Fruit fly (Drosophila melanogaster): ENCODE results near the gene Tlk.

Gene Tlk

DNA sequence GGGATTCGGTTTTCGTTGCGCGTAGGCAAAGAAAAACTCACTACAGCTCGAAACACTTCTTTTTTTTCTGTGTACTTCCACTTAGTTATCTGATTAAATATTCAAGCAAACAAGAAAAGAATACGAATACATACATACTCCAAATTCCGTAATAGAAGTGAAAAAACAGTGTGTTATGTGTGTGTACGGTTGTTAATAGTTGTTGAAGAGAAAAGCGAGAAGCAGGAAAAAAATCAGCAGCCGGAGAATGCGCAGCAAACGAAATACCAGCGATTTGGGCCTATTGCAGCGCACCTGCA, 20.0 kb downstream of the Tlk start:
- TF ChIP-seq Clk (GFP tag; optimal IDR thresholded peaks at IDR 0.05) (no peak), cnc (optimal IDR thresholded peaks at IDR 0.05) (no peak), cic (GFP tag; optimal IDR thresholded peaks at IDR 0.05) (no peak), CG1620 (GFP tag; optimal IDR thresholded peaks at IDR 0.05) (no peak), CG11617 (GFP tag; optimal IDR thresholded peaks at IDR 0.05) (no peak), CG33017 (tag; optimal IDR thresholded peaks at IDR 0.05) (no peak), CG7101 (tag; optimal IDR thresholded peaks at IDR 0.05) (no peak), tj (GFP tag; optimal IDR thresholded peaks at IDR 0.05) (no peak), bab1 (GFP tag; optimal IDR thresholded peaks at IDR 0.05) (no peak), CG5204 (GFP tag; optimal IDR thresholded peaks at IDR 0.05) (no peak)

- no peak for TF ChIP-seq Hr96 (GFP tag; optimal IDR thresholded peaks at IDR 0.05)
- no peak for TF ChIP-seq pad (GFP tag; optimal IDR thresholded peaks at IDR 0.05)
- no peak for TF ChIP-seq CG1620 (GFP tag; optimal IDR thresholded peaks at IDR 0.05)
- TF ChIP-seq CG7045 (GFP tag; optimal IDR thresholded peaks at IDR 0.05) = no peak
- TF ChIP-seq tj (GFP tag; optimal IDR thresholded peaks at IDR 0.05) = no peak
- no peak for TF ChIP-seq CG14711 (tag; optimal IDR thresholded peaks at IDR 0.05)
- TF ChIP-seq bab1 (GFP tag; optimal IDR thresholded peaks at IDR 0.05) = no peak
- no peak for TF ChIP-seq CG5204 (GFP tag; optimal IDR thresholded peaks at IDR 0.05)
- no peak for TF ChIP-seq CG7101 (tag; optimal IDR thresholded peaks at IDR 0.05)
- TF ChIP-seq kay (GFP tag; ENCODE audit: borderline replicate concordance) = no peak
- no peak for TF ChIP-seq CG33017 (tag; optimal IDR thresholded peaks at IDR 0.05)
- no peak for TF ChIP-seq CG11617 (GFP tag; optimal IDR thresholded peaks at IDR 0.05)
- no peak for TF ChIP-seq cnc (optimal IDR thresholded peaks at IDR 0.05)
- TF ChIP-seq ovo (GFP tag; optimal IDR thresholded peaks at IDR 0.05) = no peak
- TF ChIP-seq cic (GFP tag; optimal IDR thresholded peaks at IDR 0.05) = no peak
- TF ChIP-seq Clk (GFP tag; optimal IDR thresholded peaks at IDR 0.05) = no peak
- TF ChIP-seq toe (GFP tag; optimal IDR thresholded peaks at IDR 0.05) = no peak
- no peak for TF ChIP-seq Mnt (GFP tag; optimal IDR thresholded peaks at IDR 0.05)
- TF ChIP-seq CG12768 (GFP tag; optimal IDR thresholded peaks at IDR 0.05) = no peak
Measured at dm6 chrX:3740319-3740718, 20.5 kb downstream of the Tlk start.

DNA sequence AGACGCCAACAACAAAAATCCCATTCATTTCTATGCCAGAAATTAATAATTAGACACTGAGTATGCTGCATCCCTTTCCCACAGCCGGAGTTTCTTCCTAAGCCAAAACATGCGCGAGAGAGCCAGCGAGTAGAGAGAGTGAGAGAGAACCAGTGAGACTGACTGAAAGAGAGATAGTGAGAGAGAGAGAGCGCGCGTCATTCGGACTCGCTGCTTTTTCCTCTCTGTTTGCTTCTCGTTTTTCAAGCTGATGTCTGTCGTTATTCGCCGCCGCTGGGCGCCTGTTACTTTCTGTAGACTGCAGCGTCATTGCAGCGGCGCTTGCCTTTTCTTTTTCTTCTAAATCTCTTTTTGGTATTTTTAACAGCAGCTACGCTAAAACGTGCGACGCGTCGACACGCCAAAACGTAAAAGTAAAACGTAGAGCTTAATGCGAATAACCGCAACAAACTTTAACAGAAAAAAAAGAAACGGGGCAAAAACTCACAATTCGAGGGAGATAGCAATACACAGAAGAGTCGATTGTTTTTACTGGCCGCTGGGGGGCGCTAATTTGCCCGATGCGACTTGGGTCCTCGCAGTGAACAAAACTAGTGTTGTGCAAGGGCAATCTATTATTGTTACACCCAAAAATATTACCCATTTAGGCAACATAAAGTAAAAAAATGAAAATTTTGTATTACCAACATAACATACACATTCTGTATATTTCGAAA, 21.1 kb downstream of the Tlk start:
- no peak for TF ChIP-seq CG14711 (tag; optimal IDR thresholded peaks at IDR 0.05)
- no peak for TF ChIP-seq CG7101 (tag; optimal IDR thresholded peaks at IDR 0.05)
- TF ChIP-seq CG11617 (GFP tag; optimal IDR thresholded peaks at IDR 0.05) = peak; percentile 17
- peak; percentile 82 for TF ChIP-seq tj (GFP tag; optimal IDR thresholded peaks at IDR 0.05)
- TF ChIP-seq CG1620 (GFP tag; optimal IDR thresholded peaks at IDR 0.05) = peak; percentile 15
- TF ChIP-seq cnc (optimal IDR thresholded peaks at IDR 0.05) = peak; percentile 77 to 94
- TF ChIP-seq bab1 (GFP tag; optimal IDR thresholded peaks at IDR 0.05) = peak; percentile 81
- TF ChIP-seq pad (GFP tag; optimal IDR thresholded peaks at IDR 0.05) = peak; percentile 91
- TF ChIP-seq Clk (GFP tag; optimal IDR thresholded peaks at IDR 0.05) = no peak
- TF ChIP-seq CG33017 (tag; optimal IDR thresholded peaks at IDR 0.05) = peak; percentile 46
- peak; percentile 91 for TF ChIP-seq Mnt (GFP tag; optimal IDR thresholded peaks at IDR 0.05)
- peak; percentile 52 for TF ChIP-seq Crg-1 (GFP tag; optimal IDR thresholded peaks at IDR 0.05)
- TF ChIP-seq CG12768 (GFP tag; optimal IDR thresholded peaks at IDR 0.05) = peak; percentile 29
- TF ChIP-seq toe (GFP tag; optimal IDR thresholded peaks at IDR 0.05) = no peak
- TF ChIP-seq Hr96 (GFP tag; optimal IDR thresholded peaks at IDR 0.05) = peak; percentile 49
- TF ChIP-seq CG7045 (GFP tag; optimal IDR thresholded peaks at IDR 0.05) = no peak
- peak; percentile 78 for TF ChIP-seq kay (GFP tag; ENCODE audit: borderline replicate concordance)
- no peak for TF ChIP-seq CG5204 (GFP tag; optimal IDR thresholded peaks at IDR 0.05)
- TF ChIP-seq ovo (GFP tag; optimal IDR thresholded peaks at IDR 0.05) = peak; percentile 85
- peak; percentile 89 for TF ChIP-seq cic (GFP tag; optimal IDR thresholded peaks at IDR 0.05)

DNA sequence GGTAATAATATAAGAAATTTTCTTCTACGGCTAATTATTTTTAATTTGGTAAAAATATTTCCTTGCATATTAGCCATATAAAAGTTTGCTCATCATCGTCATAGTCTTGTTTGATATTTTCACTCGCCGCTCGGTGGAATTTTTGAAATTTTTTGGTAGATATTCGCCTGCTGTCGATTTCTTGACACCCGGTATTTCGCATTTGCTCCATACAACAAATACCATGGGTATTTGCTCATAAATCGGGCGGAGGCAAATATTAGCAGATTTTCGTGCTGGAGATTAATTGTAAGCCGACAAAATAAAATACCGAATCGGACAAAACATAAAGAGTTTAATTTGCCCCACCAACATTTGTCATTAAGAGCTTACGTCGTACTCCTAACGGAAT, 21.8 kb downstream of the Tlk start:
- no peak for TF ChIP-seq Clk (GFP tag; optimal IDR thresholded peaks at IDR 0.05)
- no peak for TF ChIP-seq toe (GFP tag; optimal IDR thresholded peaks at IDR 0.05)
- no peak for TF ChIP-seq CG1620 (GFP tag; optimal IDR thresholded peaks at IDR 0.05)
- TF ChIP-seq Mnt (GFP tag; optimal IDR thresholded peaks at IDR 0.05) = no peak
- no peak for TF ChIP-seq CG7101 (tag; optimal IDR thresholded peaks at IDR 0.05)
- no peak for TF ChIP-seq bab1 (GFP tag; optimal IDR thresholded peaks at IDR 0.05)
- no peak for TF ChIP-seq cnc (optimal IDR thresholded peaks at IDR 0.05)
- TF ChIP-seq CG11617 (GFP tag; optimal IDR thresholded peaks at IDR 0.05) = no peak
- no peak for TF ChIP-seq CG12768 (GFP tag; optimal IDR thresholded peaks at IDR 0.05)
- TF ChIP-seq tj (GFP tag; optimal IDR thresholded peaks at IDR 0.05) = no peak
- TF ChIP-seq CG5204 (GFP tag; optimal IDR thresholded peaks at IDR 0.05) = no peak
- no peak for TF ChIP-seq CG14711 (tag; optimal IDR thresholded peaks at IDR 0.05)
- TF ChIP-seq Crg-1 (GFP tag; optimal IDR thresholded peaks at IDR 0.05) = no peak
- no peak for TF ChIP-seq cic (GFP tag; optimal IDR thresholded peaks at IDR 0.05)
- no peak for TF ChIP-seq pad (GFP tag; optimal IDR thresholded peaks at IDR 0.05)
- TF ChIP-seq Hr96 (GFP tag; optimal IDR thresholded peaks at IDR 0.05) = no peak
- no peak for TF ChIP-seq CG33017 (tag; optimal IDR thresholded peaks at IDR 0.05)

- TF ChIP-seq CG1620 (GFP tag; optimal IDR thresholded peaks at IDR 0.05) = peak; percentile 100
- peak; percentile 99 for TF ChIP-seq CG12768 (GFP tag; optimal IDR thresholded peaks at IDR 0.05)
- no peak for TF ChIP-seq cnc (optimal IDR thresholded peaks at IDR 0.05)
- TF ChIP-seq CG7045 (GFP tag; optimal IDR thresholded peaks at IDR 0.05) = peak; percentile 99
- peak; percentile 100 for TF ChIP-seq Hr96 (GFP tag; optimal IDR thresholded peaks at IDR 0.05)
- TF ChIP-seq Mnt (GFP tag; optimal IDR thresholded peaks at IDR 0.05) = peak; percentile 99
- peak; percentile 99 for TF ChIP-seq CG33017 (tag; optimal IDR thresholded peaks at IDR 0.05)
- TF ChIP-seq kay (GFP tag; ENCODE audit: borderline replicate concordance) = peak; percentile 96
- peak; percentile 100 for TF ChIP-seq ovo (GFP tag; optimal IDR thresholded peaks at IDR 0.05)
- peak; percentile 99 for TF ChIP-seq CG5204 (GFP tag; optimal IDR thresholded peaks at IDR 0.05)
- peak; percentile 100 for TF ChIP-seq bab1 (GFP tag; optimal IDR thresholded peaks at IDR 0.05)
- TF ChIP-seq cic (GFP tag; optimal IDR thresholded peaks at IDR 0.05) = peak; percentile 97
- TF ChIP-seq Clk (GFP tag; optimal IDR thresholded peaks at IDR 0.05) = peak; percentile 99
- TF ChIP-seq Crg-1 (GFP tag; optimal IDR thresholded peaks at IDR 0.05) = peak; percentile 100
- peak; percentile 100 for TF ChIP-seq CG11617 (GFP tag; optimal IDR thresholded peaks at IDR 0.05)
- peak; percentile 100 for TF ChIP-seq CG14711 (tag; optimal IDR thresholded peaks at IDR 0.05)
- peak; percentile 100 for TF ChIP-seq CG7101 (tag; optimal IDR thresholded peaks at IDR 0.05)
- TF ChIP-seq toe (GFP tag; optimal IDR thresholded peaks at IDR 0.05) = peak; percentile 99
- TF ChIP-seq tj (GFP tag; optimal IDR thresholded peaks at IDR 0.05) = peak; percentile 98
- TF ChIP-seq pad (GFP tag; optimal IDR thresholded peaks at IDR 0.05) = peak; percentile 99
Measured at dm6 chrX:3742002-3742722, 22.4 kb downstream of the Tlk start.
